Fruit fly (Drosophila melanogaster) whole organism, embryonic: Measurements from ENCODE around the gene MAGE.

ENCODE experiments used
- Abd-B ChIP-seq: fragments of 200-800 bp; sonication (Bioruptor generic); optimal IDR thresholded peaks from 2 replicates; lab custom pipeline; 2018; ENCODE audit warnings: missing biosample characterization, mild to moderate bottlenecking, missing genetic modification characterization, moderate library complexity
- Aef1 ChIP-seq: fragments of 200-800 bp; sonication (Bioruptor generic); IDR thresholded peaks from 3 replicates; pipeline ENCODE4 v1.3.6; 2022; ENCODE audit warnings: missing biosample characterization, missing genetic modification characterization
- CG10209 ChIP-seq: fragments of 200-800 bp; sonication (Bioruptor generic); optimal IDR thresholded peaks from 3 replicates; lab custom pipeline; 2017; ENCODE audit warnings: missing biosample characterization, mild to moderate bottlenecking, missing genetic modification characterization, missing genetic modification reagents
- CG10543 ChIP-seq: fragments of 200-800 bp; sonication (Bioruptor generic); optimal IDR thresholded peaks from 3 replicates; lab custom pipeline; 2017; ENCODE audit warnings: missing biosample characterization, mild to moderate bottlenecking, missing genetic modification characterization, moderate library complexity
- CG12391 ChIP-seq: fragments of 200-800 bp; sonication (Bioruptor generic); optimal IDR thresholded peaks from 3 replicates; lab custom pipeline; 2018; ENCODE audit warnings: missing biosample characterization, mild to moderate bottlenecking, missing genetic modification characterization, moderate library complexity
- CG14667 ChIP-seq: fragments of 200-800 bp; sonication (Bioruptor generic); IDR thresholded peaks from 2 replicates; pipeline ENCODE4 v1.3.6; 2022; ENCODE audit warnings: missing biosample characterization, missing genetic modification characterization
- CG17186 ChIP-seq: fragments of 200-800 bp; sonication (Bioruptor generic); optimal IDR thresholded peaks from 3 replicates; lab custom pipeline; 2017; ENCODE audit warnings: missing biosample characterization, missing genetic modification reagents, missing genetic modification characterization
- CG17328 ChIP-seq: fragments of 200-800 bp; sonication (Bioruptor generic); IDR thresholded peaks from 2 replicates; pipeline ENCODE4 v1.3.6; 2022; ENCODE audit warnings: missing biosample characterization, missing genetic modification characterization
- CG2712 ChIP-seq: fragments of 200-800 bp; optimal IDR thresholded peaks from 3 replicates; lab custom pipeline; 2019; ENCODE audit warnings: missing biosample characterization, mild to moderate bottlenecking, missing genetic modification characterization, moderate library complexity
- CG3281 ChIP-seq: fragments of 200-800 bp; sonication (Bioruptor generic); optimal IDR thresholded peaks from 3 replicates; lab custom pipeline; 2017; ENCODE audit warnings: missing biosample characterization, mild to moderate bottlenecking, missing genetic modification characterization
- CG4730 ChIP-seq: fragments of 200-800 bp; sonication (Bioruptor generic); IDR thresholded peaks from 2 replicates; pipeline ENCODE4 v1.3.6; 2022; ENCODE audit warnings: missing biosample characterization, missing genetic modification characterization
- CG6175 ChIP-seq: fragments of 200-800 bp; sonication (Bioruptor generic); IDR thresholded peaks from 3 replicates; pipeline ENCODE4 v1.3.6; 2022; ENCODE audit warnings: missing biosample characterization, missing genetic modification characterization
- CG7928 ChIP-seq: fragments of 200-800 bp; sonication (Bioruptor generic); optimal IDR thresholded peaks from 2 replicates; lab custom pipeline; 2017; ENCODE audit warnings: missing biosample characterization, mild to moderate bottlenecking, missing genetic modification characterization
- CG7963 ChIP-seq: fragments of 200-800 bp; sonication (Bioruptor generic); IDR thresholded peaks from 3 replicates; pipeline ENCODE4 v1.3.6; 2022; ENCODE audit warnings: missing biosample characterization, missing genetic modification characterization; ENCODE audit not compliant: partially characterized antibody
- CG8478 ChIP-seq: fragments of >200 bp; optimal IDR thresholded peaks from 2 replicates; lab custom pipeline; 2018
- CG9797 ChIP-seq: fragments of 200-800 bp; sonication (Bioruptor generic); optimal IDR thresholded peaks from 3 replicates; lab custom pipeline; 2018; ENCODE audit warnings: missing biosample characterization, mild to moderate bottlenecking, missing genetic modification characterization
- Dll ChIP-seq: fragments of 200-800 bp; sonication (Bioruptor generic); IDR thresholded peaks from 4 replicates; pipeline ENCODE4 v1.3.6; 2022; ENCODE audit warnings: missing biosample characterization, missing genetic modification characterization; ENCODE audit not compliant: partially characterized antibody
- Eip74EF ChIP-seq, 2 experiments: fragments of 200-800 bp in 1 of 2; fragments of >200 bp in 1 of 2; sonication (Bioruptor generic) in 1 of 2; optimal IDR thresholded peaks; 2 replicates each; lab custom pipeline; 2017 to 2019; ENCODE audit warnings: missing biosample characterization in 2 of 2, missing genetic modification characterization in 2 of 2, mild to moderate bottlenecking in 1 of 2, moderate library complexity in 1 of 2
- Elba2 ChIP-seq: fragments of 200-800 bp; sonication (Bioruptor generic); optimal IDR thresholded peaks from 3 replicates; lab custom pipeline; 2016; ENCODE audit warnings: missing biosample characterization, missing genetic modification characterization
- Ets97D ChIP-seq: fragments of 200-800 bp; sonication (Bioruptor generic); optimal IDR thresholded peaks from 3 replicates; lab custom pipeline; 2016; ENCODE audit warnings: missing biosample characterization, missing genetic modification characterization
- Gug ChIP-seq: fragments of 200-800 bp; sonication (Bioruptor generic); IDR thresholded peaks from 4 replicates; pipeline ENCODE4 v1.3.6; 2022; ENCODE audit warnings: missing biosample characterization, missing genetic modification characterization
- Hr78 ChIP-seq, 2 experiments: fragments of 200-800 bp in 1 of 2; fragments of >200 bp in 1 of 2; sonication (Bioruptor generic) in 1 of 2; optimal IDR thresholded peaks; 2 replicates each; lab custom pipeline; 2017 to 2019; ENCODE audit warnings: missing biosample characterization in 2 of 2, missing genetic modification characterization in 2 of 2, mild to moderate bottlenecking in 1 of 2, moderate library complexity in 1 of 2
- Myb ChIP-seq: fragments of 200-800 bp; sonication (Bioruptor generic); optimal IDR thresholded peaks from 2 replicates; lab custom pipeline; 2016; ENCODE audit warnings: missing biosample characterization, missing genetic modification characterization
- Rx ChIP-seq: fragments of 200-800 bp; sonication (Bioruptor generic); IDR thresholded peaks from 2 replicates; pipeline ENCODE4 v1.3.6; 2022; ENCODE audit warnings: missing biosample characterization, missing genetic modification characterization
- Scr ChIP-seq: fragments of 200-800 bp; sonication (Bioruptor generic); IDR thresholded peaks from 2 replicates; pipeline ENCODE4 v1.3.6; 2022; ENCODE audit warnings: missing biosample characterization, missing genetic modification characterization; ENCODE audit not compliant: partially characterized antibody
- Six4 ChIP-seq: fragments of 200-800 bp; sonication (Bioruptor generic); optimal IDR thresholded peaks from 2 replicates; lab custom pipeline; 2016; ENCODE audit warnings: missing biosample characterization, missing genetic modification characterization
- Sry-δ ChIP-seq: fragments of 200-800 bp; sonication (Bioruptor generic); optimal IDR thresholded peaks from 2 replicates; lab custom pipeline; 2016; ENCODE audit warnings: missing biosample characterization, missing genetic modification characterization
- az2 ChIP-seq: fragments of 200-800 bp; sonication (Bioruptor generic); optimal IDR thresholded peaks from 3 replicates; lab custom pipeline; 2016; ENCODE audit warnings: missing biosample characterization, missing genetic modification characterization
- caup ChIP-seq: fragments of 200-800 bp; sonication (Bioruptor generic); optimal IDR thresholded peaks from 3 replicates; lab custom pipeline; 2017; ENCODE audit warnings: missing biosample characterization, mild to moderate bottlenecking, missing genetic modification characterization, moderate library complexity; ENCODE audit not compliant: severe bottlenecking
- dan ChIP-seq: fragments of 200-800 bp; sonication (Bioruptor generic); IDR thresholded peaks from 2 replicates; pipeline ENCODE4 v1.3.6; 2022; ENCODE audit warnings: missing biosample characterization, missing genetic modification characterization
- emc ChIP-seq: fragments of 200-800 bp; sonication (Bioruptor generic); optimal IDR thresholded peaks from 2 replicates; lab custom pipeline; 2016; ENCODE audit warnings: missing biosample characterization, missing genetic modification characterization
- gce ChIP-seq: fragments of 200-800 bp; sonication (Bioruptor generic); IDR thresholded peaks from 3 replicates; pipeline ENCODE4 v1.3.6; 2022; ENCODE audit warnings: missing biosample characterization, missing genetic modification characterization
- hb ChIP-seq: fragments of 200-800 bp; sonication (Bioruptor generic); IDR thresholded peaks from 3 replicates; pipeline ENCODE4 v1.3.6; 2022; ENCODE audit warnings: missing biosample characterization, missing genetic modification characterization; ENCODE audit not compliant: partially characterized antibody
- her ChIP-seq: fragments of 200-800 bp; sonication (Bioruptor generic); optimal IDR thresholded peaks from 2 replicates; lab custom pipeline; 2016; ENCODE audit warnings: missing biosample characterization, missing genetic modification characterization
- hkb ChIP-seq, 2 experiments: fragments of 200-800 bp in 1 of 2; fragments of >200 bp in 1 of 2; sonication (Bioruptor generic) in 1 of 2; IDR thresholded peaks in 1 of 2; optimal IDR thresholded peaks in 1 of 2; 2 replicates each; pipeline versions ENCODE4 v1.3.6 to Lab custom; 2017 to 2022; ENCODE audit warnings: missing biosample characterization in 1 of 2, missing genetic modification characterization in 1 of 2
- lab ChIP-seq: fragments of 200-800 bp; sonication (Bioruptor generic); optimal IDR thresholded peaks from 3 replicates; lab custom pipeline; 2017; ENCODE audit warnings: missing biosample characterization, missing genetic modification characterization, mild to moderate bottlenecking, moderate library complexity, missing genetic modification reagents
- nerfin-1 ChIP-seq: fragments of 200-800 bp; sonication (Bioruptor generic); optimal IDR thresholded peaks from 3 replicates; lab custom pipeline; 2019; ENCODE audit warnings: missing biosample characterization, mild to moderate bottlenecking, missing genetic modification characterization, moderate library complexity
- pros ChIP-seq: fragments of 200-800 bp; sonication (Bioruptor generic); optimal IDR thresholded peaks from 3 replicates; lab custom pipeline; 2019; ENCODE audit warnings: missing biosample characterization, mild to moderate bottlenecking, missing genetic modification characterization, moderate library complexity
- pum ChIP-seq: fragments of 200-800 bp; sonication (Bioruptor generic); optimal IDR thresholded peaks from 2 replicates; lab custom pipeline; 2016; ENCODE audit warnings: missing biosample characterization, missing genetic modification characterization
- sc ChIP-seq, 3 experiments: fragments of >200 bp in 2 of 3; fragments of 200-800 bp in 1 of 3; sonication (Bioruptor generic) in 1 of 3; optimal IDR thresholded peaks; 2 replicates in 2 of 3; 3 replicates in 1 of 3; lab custom pipeline; 2017; ENCODE audit warnings: mild to moderate bottlenecking in 1 of 3, missing biosample characterization in 1 of 3, missing genetic modification characterization in 1 of 3, missing genetic modification reagents in 1 of 3
- scrt ChIP-seq: fragments of 200-800 bp; sonication (Bioruptor generic); optimal IDR thresholded peaks from 2 replicates; lab custom pipeline; 2018; ENCODE audit warnings: missing biosample characterization, mild to moderate bottlenecking, missing genetic modification characterization, moderate library complexity
- sim ChIP-seq: fragments of 200-800 bp; sonication (Bioruptor generic); IDR thresholded peaks from 2 replicates; pipeline ENCODE4 v1.3.6; 2022; ENCODE audit warnings: missing biosample characterization, missing genetic modification characterization
- stwl ChIP-seq: fragments of 200-800 bp; sonication (Bioruptor generic); optimal IDR thresholded peaks from 3 replicates; lab custom pipeline; 2018; ENCODE audit warnings: missing biosample characterization, mild to moderate bottlenecking, missing genetic modification characterization, moderate library complexity
- tna ChIP-seq: fragments of 200-800 bp; sonication (Bioruptor generic); IDR thresholded peaks from 2 replicates; pipeline ENCODE4 v1.3.6; 2022; ENCODE audit warnings: missing biosample characterization, missing genetic modification characterization; ENCODE audit not compliant: partially characterized antibody
- trem ChIP-seq: fragments of 200-800 bp; optimal IDR thresholded peaks from 3 replicates; lab custom pipeline; 2019; ENCODE audit warnings: missing biosample characterization, mild to moderate bottlenecking, missing genetic modification characterization, moderate library complexity
- ttk ChIP-seq: fragments of 200-800 bp; sonication (Bioruptor generic); IDR thresholded peaks from 2 replicates; pipeline ENCODE4 v2.1.2; 2022; ENCODE audit warnings: missing biosample characterization, missing genetic modification characterization
- vnd ChIP-seq: fragments of 200-800 bp; sonication (Bioruptor generic); IDR thresholded peaks from 3 replicates; pipeline ENCODE4 v1.3.6; 2022; ENCODE audit warnings: missing biosample characterization, missing genetic modification characterization; ENCODE audit not compliant: partially characterized antibody
- z ChIP-seq: fragments of 200-800 bp; sonication (Bioruptor generic); IDR thresholded peaks from 3 replicates; pipeline ENCODE4 v1.3.6; 2022; ENCODE audit warnings: missing biosample characterization, missing genetic modification characterization
- zfh1 ChIP-seq: fragments of 200-800 bp; sonication (Bioruptor generic); IDR thresholded peaks from 3 replicates; pipeline ENCODE4 v1.3.6; 2022; ENCODE audit warnings: missing biosample characterization, missing genetic modification characterization

MAGE gene

dm6 chr3R:7130827-7131226 lies 24.2 kb downstream of the MAGE start (continued):
- no peak for TF ChIP-seq CG10209 (GFP tag; lab: Kevin White, UChicago)
- TF ChIP-seq CG3281 (GFP tag; lab: Kevin White, UChicago): no peak
- TF ChIP-seq CG10543 (GFP tag; lab: Kevin White, UChicago): no peak
- TF ChIP-seq caup (GFP tag; lab: Kevin White, UChicago): no peak
- TF ChIP-seq Ets97D (GFP tag; lab: Kevin White, UChicago): peak; percentile 1
- peak; percentile 32 for TF ChIP-seq CG2712 (tag; lab: Kevin White, UChicago)
- no peak for TF ChIP-seq sim (GFP tag; lab: Robert Waterston, UW)
- TF ChIP-seq CG7963 (GFP tag; lab: Robert Waterston, UW): peak; percentile 97
- no peak for TF ChIP-seq pros (GFP tag; lab: Kevin White, UChicago)
- no peak for TF ChIP-seq CG14667 (GFP tag; lab: Robert Waterston, UW)
- TF ChIP-seq emc (GFP tag; lab: Kevin White, UChicago): no peak
- no peak for TF ChIP-seq Abd-B (GFP tag; lab: Kevin White, UChicago)
- peak; percentile 89 for TF ChIP-seq vnd
- no peak for TF ChIP-seq zfh1
- TF ChIP-seq CG12391 (tag; lab: Kevin White, UChicago): no peak
- TF ChIP-seq hkb (optimal IDR thresholded peaks at IDR 0.05; lab: Kevin White, UChicago): no peak
- TF ChIP-seq hkb (GFP tag; IDR thresholded peaks at IDR 0.05; lab: Robert Waterston, UW): 0 out of 2 replicates have a peak, but pooled peaks have one; percentile 39
- TF ChIP-seq dan (GFP tag; lab: Robert Waterston, UW): no peak
- TF ChIP-seq gce (GFP tag; lab: Robert Waterston, UW): no peak; the same call in 2 of the 3 replicates
- 0 out of 2 replicates have a peak, but pooled peaks have one; percentile 14 for TF ChIP-seq CG17328
- TF ChIP-seq Sry-δ (GFP tag; lab: Kevin White, UChicago): peak; percentile 42
- TF ChIP-seq ttk (GFP tag; lab: Robert Waterston, UW): no peak
- TF ChIP-seq Rx (GFP tag; lab: Robert Waterston, UW): no peak
- TF ChIP-seq sc (optimal IDR thresholded peaks at IDR 0.05; lab: Kevin White, UChicago): no peak
- no peak for TF ChIP-seq sc (GFP tag; optimal IDR thresholded peaks at IDR 0.05; lab: Kevin White, UChicago)
- TF ChIP-seq lab: no peak
- peak; percentile 15 for TF ChIP-seq az2
- TF ChIP-seq CG7928 (GFP tag; lab: Kevin White, UChicago): no peak
- TF ChIP-seq Myb (GFP tag; lab: Kevin White, UChicago): peak; percentile 97
- TF ChIP-seq Hr78 (GFP tag; optimal IDR thresholded peaks at IDR 0.05; lab: Kevin White, UChicago): no peak
- no peak for TF ChIP-seq Six4 (GFP tag; lab: Kevin White, UChicago)
- TF ChIP-seq nerfin-1 (tag; lab: Kevin White, UChicago): no peak
- no peak for TF ChIP-seq CG6175 (GFP tag; lab: Robert Waterston, UW)
- peak; percentile 73 for TF ChIP-seq trem (tag; lab: Kevin White, UChicago)
- TF ChIP-seq Aef1 (GFP tag; lab: Robert Waterston, UW): no peak
- TF ChIP-seq Scr (GFP tag; lab: Robert Waterston, UW): peak; percentile 90
- no peak for TF ChIP-seq her
- no peak for TF ChIP-seq CG17186 (GFP tag; lab: Kevin White, UChicago)
- TF ChIP-seq CG8478 (lab: Kevin White, UChicago): no peak
- TF ChIP-seq z (GFP tag; lab: Robert Waterston, UW): no peak
- peak; percentile 94 for TF ChIP-seq Dll (GFP tag; lab: Robert Waterston, UW)
- TF ChIP-seq hb (GFP tag; lab: Robert Waterston, UW): peak; percentile 88
- TF ChIP-seq scrt (GFP tag; lab: Kevin White, UChicago): no peak
- TF ChIP-seq CG4730 (GFP tag; lab: Robert Waterston, UW): no peak
- TF ChIP-seq stwl: peak; percentile 51
- TF ChIP-seq tna (GFP tag; lab: Robert Waterston, UW): peak; percentile 94
- no peak for TF ChIP-seq Eip74EF (GFP tag; optimal IDR thresholded peaks at IDR 0.05; lab: Kevin White, UChicago)
- no peak for TF ChIP-seq pum (GFP tag; lab: Kevin White, UChicago)
- peak; percentile 41; the same call in 2 of the 4 replicates for TF ChIP-seq Gug (GFP tag; lab: Robert Waterston, UW)
- no peak for TF ChIP-seq Elba2 (GFP tag; lab: Kevin White, UChicago)
- peak; percentile 77 for TF ChIP-seq CG9797 (GFP tag; lab: Kevin White, UChicago)
